Worm (Caenorhabditis elegans): ENCODE data around the gene cnnm-5.

The cnnm-5 gene

ce11 chrIII:3781827-3782226, 47.2 kb downstream of the cnnm-5 start (continued):
- TF ChIP-seq nhr-47 (tag; optimal IDR thresholded peaks at IDR 0.05) = no peak
- TF ChIP-seq efl-1 (optimal IDR thresholded peaks at IDR 0.05) = no peak
- no peak for TF ChIP-seq efl-1 (GFP tag; optimal IDR thresholded peaks at IDR 0.05 in 1 of 2)
- TF ChIP-seq rnt-1 (tag; optimal IDR thresholded peaks at IDR 0.05) = peak; percentile 66
- TF ChIP-seq C34B4.2 (tag; optimal IDR thresholded peaks at IDR 0.05) = no peak
- no peak for TF ChIP-seq unc-62 (GFP tag; optimal IDR thresholded peaks at IDR 0.05)
- TF ChIP-seq C04F5.9 (tag; optimal IDR thresholded peaks at IDR 0.05) = no peak
- no peak for TF ChIP-seq hlh-17 (GFP tag; optimal IDR thresholded peaks at IDR 0.05; ENCODE audit: borderline replicate concordance)
- TF ChIP-seq tbx-2 (tag; optimal IDR thresholded peaks at IDR 0.05) = no peak
- TF ChIP-seq nhr-11 (tag; optimal IDR thresholded peaks at IDR 0.05) = no peak
- no peak for TF ChIP-seq nhr-90 (tag; optimal IDR thresholded peaks at IDR 0.05; ENCODE audit: poor library complexity)
- no peak for TF ChIP-seq tlp-1 (tag; optimal IDR thresholded peaks at IDR 0.05)

All from whole organism, L1 larva.